Fruit fly (Drosophila melanogaster): ENCODE results near the gene ems.
A peak's percentile ranks its signal among the peaks of the same experiment; 100 is the strongest.

The ems gene

dm6 chr3R:13923626-13924025 lies 22.0 kb downstream of the ems start (continued):
- TF ChIP-seq btn (GFP tag; optimal IDR thresholded peaks at IDR 0.05) (no peak), tup (GFP tag; optimal IDR thresholded peaks at IDR 0.05) (no peak), Dip3 (GFP tag; optimal IDR thresholded peaks at IDR 0.05) (no peak), CG12155 (GFP tag; optimal IDR thresholded peaks at IDR 0.05) (no peak), Lpt (GFP tag; optimal IDR thresholded peaks at IDR 0.05) (no peak), CG2889 (GFP tag; IDR thresholded peaks at IDR 0.05) (no peak), Nf-YC (tag; optimal IDR thresholded peaks at IDR 0.05) (peak; percentile 87), CG14014 (GFP tag; IDR thresholded peaks at IDR 0.05) (no peak), CG31365 (tag; optimal IDR thresholded peaks at IDR 0.05) (no peak), grau (tag; optimal IDR thresholded peaks at IDR 0.05) (no peak), pzg (GFP tag; optimal IDR thresholded peaks at IDR 0.05) (no peak), dmrt11E (tag; optimal IDR thresholded peaks at IDR 0.05) (no peak), CG12659 (GFP tag; optimal IDR thresholded peaks at IDR 0.05) (no peak), Med (GFP tag) (no peak), MESR4 (GFP tag; optimal IDR thresholded peaks at IDR 0.05) (no peak), CHES-1-like (GFP tag; optimal IDR thresholded peaks at IDR 0.05) (no peak), yki (optimal IDR thresholded peaks at IDR 0.05) (no peak), nerfin-1 (tag; optimal IDR thresholded peaks at IDR 0.05) (no peak), CG6683 (GFP tag; optimal IDR thresholded peaks at IDR 0.05) (no peak), CG4707 (GFP tag; optimal IDR thresholded peaks at IDR 0.05) (no peak), CG3163 (GFP tag; optimal IDR thresholded peaks at IDR 0.05) (no peak), CG7963 (GFP tag; IDR thresholded peaks at IDR 0.05; ENCODE audit: partially characterized antibody) (no peak), nerfin-2 (GFP tag; IDR thresholded peaks at IDR 0.05; ENCODE audit: partially characterized antibody) (no peak), dan (GFP tag; IDR thresholded peaks at IDR 0.05) (no peak), pita (GFP tag; optimal IDR thresholded peaks at IDR 0.05) (no peak), lilli (GFP tag; optimal IDR thresholded peaks at IDR 0.05) (no peak), ewg (GFP tag; optimal IDR thresholded peaks at IDR 0.05) (peak; percentile 8), az2 (GFP tag; optimal IDR thresholded peaks at IDR 0.05) (no peak), CG31388 (GFP tag; optimal IDR thresholded peaks at IDR 0.05) (no peak), Deaf1 (tag; optimal IDR thresholded peaks at IDR 0.05) (peak; percentile 35), Dll (GFP tag; IDR thresholded peaks at IDR 0.05; ENCODE audit: partially characterized antibody) (no peak), CG2116 (GFP tag; optimal IDR thresholded peaks at IDR 0.05) (no peak), CG4617 (GFP tag; optimal IDR thresholded peaks at IDR 0.05; ENCODE audit: borderline replicate concordance) (no peak), Hmr (GFP tag; optimal IDR thresholded peaks at IDR 0.05) (no peak), CG16863 (GFP tag; optimal IDR thresholded peaks at IDR 0.05) (no peak), hth (optimal IDR thresholded peaks at IDR 0.05) (no peak), ATbp (GFP tag; optimal IDR thresholded peaks at IDR 0.05) (no peak), kni (GFP tag; optimal IDR thresholded peaks at IDR 0.05) (no peak), ERR (GFP tag; optimal IDR thresholded peaks at IDR 0.05) (no peak), Ets97D (GFP tag; optimal IDR thresholded peaks at IDR 0.05) (no peak), CG10209 (GFP tag; optimal IDR thresholded peaks at IDR 0.05) (no peak), Taf1 (GFP tag; IDR thresholded peaks at IDR 0.05) (no peak), MTF-1 (GFP tag; optimal IDR thresholded peaks at IDR 0.05; ENCODE audit: borderline replicate concordance) (no peak)

- TF ChIP-seq Dfd (GFP tag; optimal IDR thresholded peaks at IDR 0.05) = no peak
- TF ChIP-seq abd-A (tag; optimal IDR thresholded peaks at IDR 0.05) = peak; percentile 39
- no peak for TF ChIP-seq Trl (optimal IDR thresholded peaks at IDR 0.05)
- TF ChIP-seq Trl (GFP tag; optimal IDR thresholded peaks at IDR 0.05) = no peak
- TF ChIP-seq CG15269 (tag; optimal IDR thresholded peaks at IDR 0.05) = peak; percentile 14
- TF ChIP-seq CG31365 (tag; optimal IDR thresholded peaks at IDR 0.05) = no peak
- TF ChIP-seq oc (tag; optimal IDR thresholded peaks at IDR 0.05) = peak; percentile 82
- TF ChIP-seq zfh2 (GFP tag; optimal IDR thresholded peaks at IDR 0.05) = no peak
- TF ChIP-seq dan (GFP tag; IDR thresholded peaks at IDR 0.05) = no peak
- TF ChIP-seq CG13894 (tag; optimal IDR thresholded peaks at IDR 0.05) = peak; percentile 84
- no peak for TF ChIP-seq CG12744 (GFP tag; optimal IDR thresholded peaks at IDR 0.05)
- TF ChIP-seq sens (GFP tag) = peak; percentile 63
- TF ChIP-seq CoRest (tag; optimal IDR thresholded peaks at IDR 0.05) = no peak
- TF ChIP-seq hbn (GFP tag; IDR thresholded peaks at IDR 0.05; ENCODE audit: partially characterized antibody) = no peak
Measured at dm6 chr3R:13927543-13927942, 25.9 kb downstream of the ems start.

Measured in whole organism, embryonic.